Worm (Caenorhabditis elegans) whole organism, L3 larva: ENCODE measurements around the gene srh-33.

ENCODE experiments used
- R02D3.7 ChIP-seq: fragments of 150-350 bp; optimal IDR thresholded peaks from 2 replicates; lab custom pipeline; 2014; ENCODE audit warnings: missing biosample characterization, missing genetic modification characterization
- ZK546.5 ChIP-seq: sonication (generic microtip); optimal IDR thresholded peaks from 2 replicates; lab custom pipeline; 2017; ENCODE audit warnings: missing biosample characterization, missing genetic modification characterization
- aly-2 ChIP-seq: fragments of 150-350 bp; optimal IDR thresholded peaks from 2 replicates; lab custom pipeline; 2014; ENCODE audit warnings: missing biosample characterization, missing genetic modification characterization
- ama-1 ChIP-seq: fragments of 150-350 bp; optimal IDR thresholded peaks from 2 replicates; lab custom pipeline; 2018
- ceh-16 ChIP-seq: sonication (generic microtip); optimal IDR thresholded peaks from 2 replicates; lab custom pipeline; 2017; ENCODE audit warnings: missing biosample characterization, missing genetic modification characterization
- ceh-28 ChIP-seq: fragments of 150-350 bp; optimal IDR thresholded peaks from 2 replicates; lab custom pipeline; 2014; ENCODE audit warnings: missing biosample characterization, missing genetic modification reagents, missing genetic modification characterization
- ceh-82 ChIP-seq: fragments of 150-350 bp; optimal IDR thresholded peaks from 2 replicates; lab custom pipeline; 2014; ENCODE audit warnings: missing biosample characterization, missing genetic modification characterization
- ceh-9 ChIP-seq: sonication (generic microtip); optimal IDR thresholded peaks from 2 replicates; lab custom pipeline; 2018; ENCODE audit warnings: missing biosample characterization, missing genetic modification characterization
- egl-27 ChIP-seq: sonication (generic microtip); optimal IDR thresholded peaks from 4 replicates; lab custom pipeline; 2017; ENCODE audit warnings: missing biosample characterization, missing genetic modification reagents, missing genetic modification characterization
- egl-5 ChIP-seq: fragments of 150-350 bp; optimal IDR thresholded peaks from 2 replicates; lab custom pipeline; 2017; ENCODE audit warnings: missing biosample characterization, missing genetic modification reagents, missing genetic modification characterization, inconsistent platforms
- elt-1 ChIP-seq: fragments of 150-350 bp; optimal IDR thresholded peaks from 2 replicates; lab custom pipeline; 2014; ENCODE audit warnings: missing biosample characterization, missing genetic modification characterization
- elt-2 ChIP-seq: sonication (generic microtip); optimal IDR thresholded peaks from 2 replicates; lab custom pipeline; 2016; ENCODE audit warnings: missing genetic modification reagents, mild to moderate bottlenecking, missing genetic modification characterization, missing compliant biosample characterization
- eor-1 ChIP-seq, 2 experiments: fragments of 150-350 bp; optimal IDR thresholded peaks; 2 replicates each; lab custom pipeline; 2014 to 2018; ENCODE audit warnings: missing biosample characterization in 2 of 2, missing genetic modification characterization in 2 of 2
- fkh-10 ChIP-seq: sonication (generic microtip); optimal IDR thresholded peaks from 2 replicates; lab custom pipeline; 2017; ENCODE audit warnings: missing biosample characterization, missing genetic modification reagents, missing genetic modification characterization
- hmg-11 ChIP-seq: sonication (generic microtip); optimal IDR thresholded peaks from 2 replicates; lab custom pipeline; 2016; ENCODE audit warnings: missing genetic modification characterization, missing compliant biosample characterization
- lin-15B ChIP-seq: fragments of 150-350 bp; optimal IDR thresholded peaks from 2 replicates; lab custom pipeline; 2014; ENCODE audit warnings: missing biosample characterization, missing genetic modification characterization
- mdl-1 ChIP-seq: fragments of 150-350 bp; optimal IDR thresholded peaks from 2 replicates; lab custom pipeline; 2014; ENCODE audit warnings: missing biosample characterization, missing genetic modification characterization
- mml-1 ChIP-seq: fragments of 150-350 bp; sonication (generic microtip); optimal IDR thresholded peaks from 3 replicates; lab custom pipeline; 2014; ENCODE audit warnings: missing biosample characterization, missing genetic modification characterization
- nhr-23 ChIP-seq: fragments of 150-350 bp; optimal IDR thresholded peaks from 2 replicates; lab custom pipeline; 2014; ENCODE audit warnings: missing biosample characterization, missing genetic modification reagents, missing genetic modification characterization
- nhr-25 ChIP-seq: sonication (generic microtip); optimal IDR thresholded peaks from 2 replicates; lab custom pipeline; 2017; ENCODE audit warnings: missing biosample characterization, missing genetic modification characterization
- nhr-28 ChIP-seq: fragments of 150-350 bp; optimal IDR thresholded peaks from 2 replicates; lab custom pipeline; 2014; ENCODE audit warnings: missing biosample characterization, missing genetic modification characterization
- nhr-67 ChIP-seq: fragments of 150-350 bp; optimal IDR thresholded peaks from 2 replicates; lab custom pipeline; 2014; ENCODE audit warnings: missing biosample characterization, missing genetic modification characterization
- nhr-76 ChIP-seq: fragments of 150-350 bp; sonication (generic microtip); optimal IDR thresholded peaks from 5 replicates; lab custom pipeline; 2014; ENCODE audit warnings: missing biosample characterization, missing genetic modification characterization
- nhr-77 ChIP-seq: fragments of 150-350 bp; optimal IDR thresholded peaks from 2 replicates; lab custom pipeline; 2014; ENCODE audit warnings: missing biosample characterization, missing genetic modification characterization
- pha-4 ChIP-seq: fragments of 150-350 bp; optimal IDR thresholded peaks from 2 replicates; lab custom pipeline; 2014; ENCODE audit warnings: missing biosample characterization, missing genetic modification reagents, missing genetic modification characterization
- pqm-1 ChIP-seq: fragments of 150-350 bp; optimal IDR thresholded peaks from 2 replicates; lab custom pipeline; 2017; ENCODE audit warnings: missing biosample characterization, missing genetic modification characterization, inconsistent platforms
- sea-2 ChIP-seq: fragments of 150-350 bp; sonication (generic microtip); optimal IDR thresholded peaks from 4 replicates; lab custom pipeline; 2014; ENCODE audit warnings: missing biosample characterization, missing genetic modification reagents, missing genetic modification characterization
- skn-1 ChIP-seq: fragments of 150-350 bp; optimal IDR thresholded peaks from 2 replicates; lab custom pipeline; 2014; ENCODE audit warnings: missing biosample characterization, missing genetic modification characterization
- tbx-2 ChIP-seq: sonication (generic microtip); optimal IDR thresholded peaks from 2 replicates; lab custom pipeline; 2016; ENCODE audit warnings: mild to moderate bottlenecking, missing genetic modification characterization, missing compliant biosample characterization
- unc-39 ChIP-seq: sonication (generic microtip); optimal IDR thresholded peaks from 4 replicates; lab custom pipeline; 2017; ENCODE audit warnings: missing biosample characterization, missing genetic modification characterization
- ztf-11 ChIP-seq: fragments of 150-350 bp; optimal IDR thresholded peaks from 2 replicates; lab custom pipeline; 2014; ENCODE audit warnings: missing biosample characterization, missing genetic modification characterization

The srh-33 gene

DNA sequence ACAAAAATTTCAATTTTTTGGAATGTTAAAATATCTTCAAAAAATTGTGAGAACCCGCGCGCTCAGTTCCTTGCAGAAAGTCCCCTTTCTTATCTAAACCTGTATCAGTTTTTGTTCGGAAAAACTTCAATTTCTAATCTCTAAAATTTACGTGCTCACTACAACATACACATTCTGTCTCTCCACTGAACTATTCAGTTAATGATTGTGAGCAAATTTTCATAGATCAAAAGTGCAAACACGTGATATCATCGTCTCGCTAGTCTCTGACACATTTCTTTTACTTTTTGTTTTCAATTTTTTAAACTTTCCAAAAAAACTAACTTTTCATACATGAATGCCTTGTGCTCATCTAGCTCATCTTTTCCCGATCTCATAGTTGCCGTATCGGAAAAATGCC is 16.4 kb upstream of the srh-33 start, which contains the start of gene nhr-203:
nhr-203 (plus strand) TSS at position 332 of the 400 bp plus-strand sequence.
- TF ChIP-seq pqm-1 (tag; lab: Kevin White, UChicago) = peak; percentile 97
- no peak for TF ChIP-seq nhr-77
- peak; percentile 28 for TF ChIP-seq pha-4
- TF ChIP-seq skn-1 = peak; percentile 5
- TF ChIP-seq nhr-67 = no peak
- TF ChIP-seq ceh-9 = no peak
- peak; percentile 91 for TF ChIP-seq elt-2
- TF ChIP-seq, all 47 proteins: peak for 4

DNA sequence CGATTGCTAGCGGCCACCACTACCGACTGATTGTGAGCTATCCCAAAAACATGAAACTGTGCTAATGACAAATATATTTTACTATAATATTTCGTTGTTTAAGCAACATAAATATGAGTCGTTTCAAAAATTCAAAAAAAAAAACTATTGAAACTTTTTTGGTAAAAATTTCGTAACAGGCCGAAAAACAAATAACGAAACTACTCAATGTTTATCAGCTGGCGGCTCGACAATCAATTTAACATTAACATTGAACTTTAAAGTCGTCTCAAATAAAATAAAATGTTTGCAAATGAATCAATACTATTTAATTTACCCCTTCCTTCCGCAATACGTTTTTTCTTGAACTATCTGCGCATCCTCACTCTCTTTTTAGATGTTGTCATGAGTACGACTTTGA is 14.7 kb upstream of the srh-33 start:
- TF ChIP-seq nhr-76 (tag; lab: Kevin White, UChicago) = no peak
- TF ChIP-seq ztf-11 = no peak
- TF ChIP-seq elt-2 = peak; percentile 15
- TF ChIP-seq elt-1 (tag; lab: Kevin White, UChicago) = no peak
- TF ChIP-seq egl-27 = no peak
- TF ChIP-seq aly-2 (tag; lab: Kevin White, UChicago) = no peak
- TF ChIP-seq mml-1 (tag; lab: Kevin White, UChicago) = no peak
- TF ChIP-seq ZK546.5 (tag; lab: Kevin White, UChicago) = no peak
- TF ChIP-seq pha-4 = peak; percentile 45
- no peak for TF ChIP-seq R02D3.7 (tag; lab: Kevin White, UChicago)

DNA sequence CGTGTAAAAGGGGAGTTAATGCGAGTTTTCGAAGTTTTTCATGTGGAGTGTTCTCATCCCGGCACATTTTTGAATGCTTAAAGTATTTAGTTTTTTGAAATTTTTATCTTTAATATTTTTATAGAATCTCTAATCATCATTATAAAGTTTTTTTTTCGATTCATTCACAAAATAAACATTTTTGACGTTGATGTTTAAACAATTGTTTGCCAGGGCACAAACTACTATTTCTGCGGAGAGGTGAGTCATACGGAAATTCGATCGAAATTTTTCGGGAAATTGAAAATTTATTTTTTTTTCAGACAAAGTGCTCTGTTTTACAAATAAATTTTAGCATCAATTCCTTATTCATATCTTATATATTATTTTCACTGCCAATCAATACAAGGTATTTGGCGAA is 10.5 kb upstream of the srh-33 start, which contains the start of gene nhr-98:
nhr-98 (plus strand) TSS at position 301 of the 400 bp plus-strand sequence.
- TF ChIP-seq pha-4 (peak; percentile 2), R02D3.7 (tag; lab: Kevin White, UChicago) (no peak)

DNA sequence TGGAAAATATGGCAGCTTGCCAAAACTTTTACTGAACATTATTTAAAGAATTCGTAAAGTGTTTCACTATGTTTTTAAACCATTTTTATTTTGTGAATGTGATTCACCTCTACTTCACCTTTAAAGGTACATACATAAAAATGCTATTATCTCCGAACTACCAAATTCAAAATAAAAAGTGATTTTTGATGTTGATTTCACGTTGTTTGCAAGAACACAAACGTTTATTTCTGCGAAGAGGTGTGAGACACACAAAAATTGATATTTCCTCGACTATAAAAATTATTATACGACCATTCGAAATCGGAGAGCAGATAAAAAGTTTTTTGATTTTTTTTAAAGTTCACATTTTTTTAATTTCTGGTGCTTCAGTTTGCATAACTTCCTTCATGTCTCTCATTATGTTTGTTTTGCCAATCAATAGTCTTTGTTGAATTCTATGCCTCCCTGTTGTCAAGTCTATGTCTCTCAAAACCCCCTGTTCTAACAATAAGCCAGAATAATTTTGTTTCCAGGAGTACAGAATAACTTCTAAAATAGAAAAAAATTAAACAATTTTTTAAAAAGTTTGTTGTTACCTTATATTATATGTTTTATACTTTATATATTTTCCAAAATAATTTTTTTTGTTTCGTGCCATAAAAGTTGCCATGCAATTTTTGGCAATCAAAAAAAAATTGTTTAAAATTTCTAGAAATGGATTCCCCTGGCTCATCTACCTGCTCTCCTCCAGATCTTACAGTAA is 7.8 kb upstream of the srh-33 start, which contains the start of gene nhr-123:
nhr-123 (plus strand) TSS at position 695 of the 745 bp plus-strand sequence.
- TF ChIP-seq egl-5 (no peak), nhr-28 (tag; lab: Kevin White, UChicago) (no peak), lin-15B (no peak), ceh-9 (no peak), elt-2 (peak; percentile 35), nhr-25 (tag; lab: Kevin White, UChicago) (no peak), fkh-10 (no peak), pha-4 (peak; percentile 27)
- TF ChIP-seq, all 47 proteins: peak for 2

DNA sequence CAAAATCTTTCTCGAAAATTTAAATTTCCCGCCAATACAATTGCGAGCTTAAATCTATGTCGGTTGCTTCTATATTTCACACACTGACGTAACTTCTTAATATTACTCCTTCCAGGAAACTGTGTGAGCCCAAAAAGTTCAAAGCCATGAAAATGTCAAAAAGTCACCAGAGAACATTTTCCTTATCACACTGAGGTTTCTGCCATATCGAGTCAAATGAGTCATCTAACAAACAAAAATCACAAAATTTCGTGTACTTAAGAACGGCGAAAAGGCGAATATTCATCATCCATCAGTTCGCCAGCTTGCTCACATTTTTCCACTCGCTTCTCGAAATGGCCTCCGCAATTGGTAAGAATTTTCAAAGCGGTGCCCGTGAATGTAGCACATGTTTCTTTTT is 6.6 kb upstream of the srh-33 start, which contains the start of gene M02H5.8:
M02H5.8 (plus strand) TSS at position 297 of the 400 bp plus-strand sequence.
- TF ChIP-seq pqm-1 (tag; lab: Kevin White, UChicago) (peak; percentile 47), ceh-28 (tag; lab: Kevin White, UChicago) (no peak), nhr-28 (tag; lab: Kevin White, UChicago) (no peak), fkh-10 (no peak), elt-2 (peak; percentile 57), unc-39 (no peak), eor-1 (tag; optimal IDR thresholded peaks at IDR 0.05; lab: Kevin White, UChicago) (no peak), aly-2 (tag; lab: Kevin White, UChicago) (no peak)

DNA sequence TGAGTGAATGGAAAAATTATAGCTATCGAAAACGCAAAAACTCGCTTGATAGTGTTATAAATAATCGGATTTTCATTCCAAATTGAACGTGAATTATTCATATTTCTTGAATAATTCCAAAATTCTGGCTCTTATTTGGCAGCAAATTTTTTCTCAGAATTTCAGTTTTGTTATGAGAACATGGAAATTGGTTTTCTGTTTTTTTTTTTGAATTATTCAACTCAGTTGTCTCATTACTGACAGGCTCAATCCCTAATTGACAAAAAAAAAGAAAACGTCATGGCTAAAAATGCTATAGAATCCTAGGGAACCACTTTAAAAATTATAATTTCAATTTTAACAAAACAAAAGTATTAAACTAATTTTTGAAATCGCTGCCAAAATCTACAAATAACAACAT is 6.0 kb upstream of the srh-33 start, which contains the start of gene srh-35:
srh-35 (minus strand) TSS at position 101 of the 400 bp plus-strand sequence.
- TF ChIP-seq R02D3.7 (tag; lab: Kevin White, UChicago) (no peak), mdl-1 (tag; lab: Kevin White, UChicago) (no peak), ama-1 (no peak), ceh-9 (no peak), hmg-11 (tag; lab: Kevin White, UChicago) (no peak), tbx-2 (tag; lab: Kevin White, UChicago) (no peak), ceh-82 (tag; lab: Kevin White, UChicago) (no peak), nhr-23 (no peak), egl-27 (no peak), sea-2 (GFP tag; lab: Kevin White, UChicago) (no peak)

DNA sequence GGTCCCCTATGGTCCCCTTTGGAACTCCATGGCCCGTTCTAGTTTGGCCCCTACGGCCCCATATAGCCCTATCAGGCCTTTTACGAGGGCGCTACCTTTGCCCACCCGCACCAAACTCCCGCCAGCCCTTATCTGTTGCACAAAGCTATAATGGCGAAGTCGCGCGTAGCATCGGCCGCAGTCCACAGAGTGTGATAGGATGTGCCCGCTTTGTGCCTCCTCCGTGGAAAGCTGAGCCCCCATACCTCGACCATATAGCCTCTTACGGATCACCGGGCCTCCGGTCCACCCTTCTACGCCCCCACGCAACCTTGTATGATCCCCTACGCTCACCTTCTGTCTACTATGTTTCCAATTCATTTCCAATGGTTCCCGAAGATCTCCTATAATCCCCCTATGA is 3.9 kb upstream of the srh-33 start:
- TF ChIP-seq egl-5 = no peak
- no peak for TF ChIP-seq elt-1 (tag; lab: Kevin White, UChicago)
- TF ChIP-seq fkh-10 = no peak
- TF ChIP-seq ama-1 = no peak
- no peak for TF ChIP-seq pha-4
- TF ChIP-seq skn-1 = no peak
- no peak for TF ChIP-seq mdl-1 (tag; lab: Kevin White, UChicago)
- TF ChIP-seq ceh-16 (tag; lab: Kevin White, UChicago) = no peak
- TF ChIP-seq ceh-28 (tag; lab: Kevin White, UChicago) = no peak
